Worm (Caenorhabditis elegans): Measurements from ENCODE around the gene F35H8.4.

DNA sequence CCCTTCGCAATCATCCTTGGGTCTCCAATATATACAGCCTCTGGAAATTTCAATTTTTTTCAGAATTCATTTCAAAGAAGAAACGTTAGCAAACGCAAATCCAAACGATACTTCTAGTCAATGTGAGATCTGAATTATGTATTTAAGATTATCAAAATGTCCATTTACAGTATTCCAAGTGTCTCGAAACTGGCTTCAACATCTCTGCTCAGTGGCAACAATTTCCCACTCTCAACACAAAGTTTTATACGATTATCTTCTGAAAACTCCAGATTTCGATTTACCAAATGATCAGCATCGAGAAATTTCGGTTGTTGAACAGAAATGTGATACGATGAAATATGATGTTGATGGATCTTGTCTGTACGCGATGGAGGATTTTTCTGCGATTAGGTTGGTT is 3.2 kb downstream of the F35H8.4 start:
- TF ChIP-seq ceh-82 (tag; optimal IDR thresholded peaks at IDR 0.05) (no peak), lin-39 (tag; optimal IDR thresholded peaks at IDR 0.05) (no peak), unc-30 (tag; optimal IDR thresholded peaks at IDR 0.05) (no peak), ama-1 (optimal IDR thresholded peaks at IDR 0.05) (no peak), dpl-1 (GFP tag; optimal IDR thresholded peaks at IDR 0.05) (no peak), pqm-1 (tag; optimal IDR thresholded peaks at IDR 0.05) (no peak), unc-130 (tag; optimal IDR thresholded peaks at IDR 0.05) (no peak), egl-13 (tag; optimal IDR thresholded peaks at IDR 0.05) (no peak), vab-15 (tag; optimal IDR thresholded peaks at IDR 0.05) (no peak), nhr-237 (tag; optimal IDR thresholded peaks at IDR 0.05) (no peak), swsn-7 (tag; optimal IDR thresholded peaks at IDR 0.05) (no peak), lin-14 (GFP tag; optimal IDR thresholded peaks at IDR 0.05) (no peak), nhr-76 (tag; optimal IDR thresholded peaks at IDR 0.05) (no peak)
